Fruit fly (Drosophila melanogaster) whole organism, larva: Measurements from ENCODE around the gene CG13012.

Source experiments
- noc ChIP-seq: fragments of 200-800 bp; sonication (Bioruptor generic); optimal IDR thresholded peaks from 3 replicates; lab custom pipeline; 2019; ENCODE audit warnings: missing biosample characterization, mild to moderate bottlenecking, missing genetic modification characterization, moderate library complexity

Gene CG13012

DNA sequence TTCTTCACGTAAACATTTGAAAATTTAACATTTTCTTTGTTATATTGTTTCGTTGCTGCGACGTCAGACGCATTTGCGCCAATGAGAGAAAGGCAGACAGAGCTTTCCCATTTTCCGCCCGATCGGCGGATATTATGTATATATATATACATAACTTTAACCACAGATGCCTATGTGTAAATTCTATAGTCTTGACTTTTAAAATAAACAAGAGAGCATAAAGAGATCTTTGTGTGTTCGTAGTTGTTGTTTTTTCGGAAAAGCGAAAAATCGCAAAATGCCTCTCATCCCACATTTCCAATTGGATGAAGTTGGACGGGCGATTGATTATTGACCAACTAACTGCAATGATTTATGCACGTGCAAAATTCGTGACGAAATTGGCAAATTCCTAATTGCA lies at the start of gene CG13012:
Gene CG13012, minus strand, starts transcription at position 101 of the 400 bp plus-strand sequence.
- TF ChIP-seq noc, result no peak

DNA sequence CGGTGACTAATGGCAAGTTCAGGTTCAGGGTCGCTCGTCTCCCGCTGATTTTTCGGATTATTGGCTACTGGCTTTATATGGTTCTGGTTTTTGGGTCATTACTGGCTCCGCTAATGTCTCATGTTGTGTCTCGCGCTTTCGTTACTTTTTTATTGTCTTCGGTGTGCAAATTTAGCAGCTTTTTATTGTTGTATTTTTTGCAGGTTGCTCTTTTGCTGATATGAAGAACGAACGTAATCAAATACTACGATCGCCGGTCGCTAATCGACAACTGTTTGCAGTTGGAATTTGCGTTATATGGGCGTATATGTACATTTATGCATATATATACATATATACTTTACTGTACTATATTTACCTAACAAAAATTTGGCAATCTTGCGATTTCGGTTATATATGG lies 48.0 kb upstream of the CG13012 start:
- TF ChIP-seq noc, result no peak

DNA sequence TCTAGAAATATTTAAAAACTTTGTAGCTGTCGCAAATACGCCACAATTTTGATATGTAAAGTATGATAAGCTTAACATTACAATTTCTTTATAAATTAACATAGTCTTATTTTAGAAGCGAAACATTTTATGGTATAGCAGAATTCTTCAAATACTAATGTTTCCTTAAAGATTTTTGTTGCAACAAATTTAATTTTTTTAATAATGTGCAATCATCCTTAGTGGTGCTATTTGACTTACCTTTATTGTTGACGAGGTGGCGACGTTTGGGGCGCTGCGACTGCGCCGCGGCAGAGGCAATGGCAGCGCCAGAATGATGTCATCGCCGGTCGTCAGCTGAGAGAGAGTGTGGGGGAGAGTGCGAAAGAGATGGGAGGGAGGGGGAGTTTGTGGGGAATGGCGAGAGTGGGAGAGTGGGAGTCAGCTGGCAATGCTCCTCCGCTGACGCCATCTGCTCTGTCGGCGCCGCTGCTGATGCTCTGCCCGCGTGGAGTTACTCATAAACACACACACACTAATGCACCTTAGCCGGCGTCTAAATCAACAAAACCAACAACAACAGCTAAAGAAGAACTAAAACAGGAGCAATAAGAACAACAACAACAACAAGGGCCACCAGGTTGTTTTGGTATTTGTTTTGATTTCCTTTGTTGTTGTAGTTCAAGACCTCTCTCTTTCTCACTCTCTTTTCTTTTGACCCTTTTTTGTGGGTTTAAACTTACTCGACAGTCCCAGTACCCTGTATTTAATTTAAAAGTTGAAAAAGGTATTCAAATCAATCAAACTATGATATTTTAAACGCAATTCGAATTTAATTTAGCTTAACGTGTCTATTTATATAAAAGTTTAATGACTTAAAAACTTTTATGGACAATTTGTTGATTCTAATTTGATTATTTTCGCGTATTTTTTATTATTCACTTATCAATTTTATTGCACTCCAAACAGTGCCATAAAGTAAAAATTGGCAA lies 46.9 kb upstream of the CG13012 start:
- peak; percentile 88 for TF ChIP-seq noc

DNA sequence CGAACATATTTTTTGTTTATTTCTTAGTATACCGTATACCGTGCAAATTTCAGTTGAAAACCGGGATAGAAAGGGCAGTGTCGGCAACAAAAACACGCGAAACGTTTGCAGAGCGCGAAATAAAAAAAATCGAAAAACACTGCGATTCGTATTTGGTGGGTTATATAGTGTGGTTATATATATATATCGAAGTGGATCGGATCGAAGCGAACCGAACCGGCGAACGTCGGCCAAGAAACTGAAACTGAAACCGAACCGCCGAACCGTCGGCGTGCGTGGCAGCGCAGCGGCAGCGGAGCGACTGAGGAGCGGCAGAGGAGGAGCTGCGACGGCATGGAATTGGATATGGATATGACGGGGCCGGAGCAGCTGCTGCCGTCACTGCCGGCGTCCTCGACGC lies 44.6 kb upstream of the CG13012 start, which contains the start of the genes CG32572 and CG34325:
Gene CG32572, plus strand, starts transcription at position 16 of the 400 bp plus-strand sequence.
Gene CG34325, minus strand, starts transcription at position 244 of the 400 bp plus-strand sequence.
- no peak for TF ChIP-seq noc

DNA sequence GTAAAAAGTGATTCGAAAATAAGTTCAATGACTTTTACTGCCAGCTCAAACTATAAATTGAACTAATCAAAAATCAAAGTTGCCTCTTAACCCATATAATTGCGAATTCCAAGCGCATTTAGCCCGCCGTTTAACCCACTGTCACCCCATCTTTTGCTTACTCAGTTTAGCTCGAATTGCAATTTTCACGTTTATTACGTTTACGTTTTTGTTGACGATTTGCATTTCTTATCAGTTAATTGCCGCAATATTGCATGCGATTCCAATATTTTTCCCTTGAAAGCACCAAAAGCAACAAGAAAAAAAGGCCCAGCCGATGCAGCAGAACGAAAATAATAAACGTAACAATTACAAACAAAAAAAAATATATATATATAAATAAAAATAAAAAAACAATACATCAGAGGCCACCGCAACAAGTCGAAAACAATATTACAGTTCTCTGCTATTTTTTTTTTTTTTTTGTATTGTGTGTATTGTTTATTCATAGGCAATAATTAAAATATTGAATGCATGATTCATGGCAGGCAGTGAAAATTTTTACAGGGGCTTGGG lies 41.7 kb upstream of the CG13012 start:
- TF ChIP-seq noc, result no peak

DNA sequence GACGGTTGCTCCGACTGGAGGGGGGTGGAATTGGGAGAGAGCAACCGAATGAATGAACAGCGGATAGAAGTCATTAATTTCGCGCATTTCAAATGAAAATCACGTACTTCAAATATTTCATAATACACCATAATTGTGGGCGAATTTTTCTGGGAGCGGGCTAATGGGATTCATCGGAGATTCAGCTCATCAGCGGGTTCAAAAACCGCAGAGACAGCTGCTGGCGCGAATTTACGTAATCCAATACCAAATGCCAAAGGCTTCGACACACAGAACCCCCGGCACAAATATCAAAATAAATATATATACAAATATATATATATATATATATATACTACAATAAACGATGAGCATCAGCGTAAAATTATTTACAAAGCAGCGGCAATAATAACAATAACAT lies 40.1 kb upstream of the CG13012 start:
- TF ChIP-seq noc, result no peak

DNA sequence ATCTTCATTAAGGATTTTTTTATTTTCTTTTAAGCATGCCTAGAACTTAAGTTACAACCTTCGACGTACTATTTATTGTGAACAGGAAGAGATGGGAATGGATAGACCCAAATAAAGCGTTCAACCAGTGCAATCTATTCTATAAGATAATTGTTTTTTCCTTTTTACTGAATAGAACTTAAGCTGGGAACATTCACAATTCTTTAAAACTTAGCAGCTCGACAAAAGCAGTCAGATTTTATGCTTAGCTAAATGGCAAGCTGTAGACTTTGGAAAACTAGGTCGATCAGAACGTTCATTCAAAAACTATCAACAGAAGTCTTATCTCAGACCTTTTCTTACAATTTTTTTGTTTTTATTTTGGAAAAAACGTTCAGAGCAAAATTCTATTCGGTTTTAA lies 34.5 kb upstream of the CG13012 start, which contains the start of gene CG13008:
Gene CG13008, plus strand, starts transcription at position 301 of the 400 bp plus-strand sequence.
- no peak for TF ChIP-seq noc

DNA sequence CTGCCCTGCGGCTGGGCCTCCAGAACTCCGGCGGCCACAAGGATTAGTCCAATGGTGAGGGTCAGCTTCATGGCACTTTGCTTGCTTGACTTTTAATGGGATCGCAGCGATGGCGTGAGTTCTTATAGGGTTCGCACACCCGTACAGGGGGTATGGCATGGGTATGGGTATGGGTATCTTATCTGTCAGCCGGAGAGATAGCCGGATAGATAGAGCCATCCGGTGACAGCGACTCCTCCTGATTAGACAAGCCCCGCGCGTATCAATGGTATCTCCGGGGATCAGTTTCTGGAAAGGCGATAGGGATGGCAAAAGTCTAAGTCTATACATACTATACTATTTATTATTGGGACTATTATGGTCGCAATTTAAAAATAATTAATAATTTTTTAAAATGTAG lies 30.2 kb upstream of the CG13012 start, which contains the start of gene CG9672:
Gene CG9672, minus strand, starts transcription at position 101 of the 400 bp plus-strand sequence.
- no peak for TF ChIP-seq noc

DNA sequence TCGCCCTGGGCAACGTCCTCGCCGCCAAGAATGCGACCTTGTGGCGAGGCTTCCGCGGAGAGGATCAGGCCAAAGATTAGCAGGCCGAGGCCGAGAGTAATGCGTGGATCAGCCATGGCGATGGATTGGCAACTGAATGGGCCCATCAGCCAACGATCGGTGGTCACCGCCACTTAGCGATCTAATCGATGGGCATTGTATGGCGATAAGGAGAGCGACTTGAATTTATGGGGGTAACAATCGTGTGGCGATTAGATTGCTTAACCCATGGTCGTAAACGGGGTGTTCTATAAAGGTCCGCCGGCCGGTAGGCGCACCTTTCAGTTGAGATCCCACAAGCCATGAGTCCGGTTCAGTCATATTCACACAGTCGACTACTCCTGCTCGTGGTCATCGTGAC lies 27.2 kb upstream of the CG13012 start, which contains the start of the genes CG9673 and CG4653:
Gene CG9673, minus strand, starts transcription at position 138 of the 400 bp plus-strand sequence.
Gene CG4653, plus strand, starts transcription at position 335 of the 400 bp plus-strand sequence.
- TF ChIP-seq noc, result peak; percentile 7

DNA sequence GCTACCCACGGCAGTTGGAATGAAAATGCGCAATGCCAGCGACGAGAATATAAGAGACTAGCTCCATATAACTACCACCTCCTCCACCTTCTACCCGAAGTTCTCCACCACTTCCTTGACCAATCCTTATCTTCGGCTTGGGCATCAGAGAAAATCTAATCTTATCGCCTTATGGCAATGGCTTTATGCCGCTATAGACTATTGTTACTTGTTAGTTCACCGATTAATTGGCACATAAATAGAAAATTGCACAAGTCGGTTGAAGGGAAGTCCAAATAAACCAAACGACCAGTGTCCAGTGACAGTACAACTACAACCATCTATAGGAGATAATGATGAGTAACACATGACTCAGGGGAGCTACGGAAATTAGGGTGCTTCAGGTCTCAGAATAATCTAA lies 25.4 kb upstream of the CG13012 start, which contains the start of gene sphe:
Gene sphe, minus strand, starts transcription at position 32 of the 400 bp plus-strand sequence.
- TF ChIP-seq noc, result peak; percentile 8

DNA sequence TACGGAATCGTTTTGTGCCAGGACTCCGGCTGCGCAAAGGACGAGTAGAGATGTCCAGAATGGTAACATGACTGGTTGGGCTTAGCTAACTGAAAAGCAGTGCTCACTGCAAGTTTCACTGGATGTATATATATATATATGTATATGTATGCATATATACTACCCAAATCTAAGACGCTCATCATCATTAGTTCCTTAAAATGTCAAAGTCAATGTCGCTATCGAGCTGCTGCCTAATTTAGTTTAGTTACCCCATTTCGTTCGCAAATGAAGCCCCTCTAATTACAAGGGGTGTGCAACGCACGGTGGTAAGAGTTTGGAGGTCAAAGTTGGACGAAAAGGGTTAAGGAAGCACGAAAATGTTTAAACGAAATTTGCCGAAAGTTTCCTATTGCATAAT lies 23.5 kb upstream of the CG13012 start, which contains the start of gene CG9676:
Gene CG9676, minus strand, starts transcription at position 101 of the 400 bp plus-strand sequence.
- no peak for TF ChIP-seq noc

DNA sequence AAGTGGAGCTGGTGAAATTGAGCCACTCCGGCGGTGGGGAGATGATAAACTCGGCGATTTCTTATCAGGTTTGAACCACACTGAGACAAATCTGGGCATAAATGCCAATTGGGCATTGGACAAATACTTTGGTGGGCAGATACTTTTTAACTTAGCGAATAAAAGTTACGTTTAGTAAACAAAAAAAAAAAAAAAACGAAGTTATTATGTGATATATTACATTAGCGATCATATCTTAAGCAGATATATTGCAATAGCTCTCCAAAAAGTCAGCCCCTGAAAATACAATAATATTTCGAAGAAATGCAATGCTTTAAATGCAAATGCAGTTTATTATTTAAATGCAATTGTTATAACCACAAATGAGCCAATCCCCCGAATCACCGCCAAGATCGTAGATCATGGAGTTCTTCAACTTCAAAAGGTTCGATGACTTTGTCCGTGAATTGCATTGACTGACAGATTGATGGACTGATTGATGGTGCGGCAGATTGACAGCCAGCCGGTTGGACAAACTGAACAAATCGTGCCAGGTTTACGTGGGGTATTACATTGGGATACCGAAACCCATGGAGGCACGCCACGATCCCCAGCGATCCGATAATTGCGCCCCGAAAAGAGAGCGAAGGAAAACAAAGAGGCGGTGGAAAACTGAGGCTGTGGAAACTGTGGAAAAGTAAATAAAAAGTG lies 21.5 kb upstream of the CG13012 start:
- TF ChIP-seq noc, result no peak

DNA sequence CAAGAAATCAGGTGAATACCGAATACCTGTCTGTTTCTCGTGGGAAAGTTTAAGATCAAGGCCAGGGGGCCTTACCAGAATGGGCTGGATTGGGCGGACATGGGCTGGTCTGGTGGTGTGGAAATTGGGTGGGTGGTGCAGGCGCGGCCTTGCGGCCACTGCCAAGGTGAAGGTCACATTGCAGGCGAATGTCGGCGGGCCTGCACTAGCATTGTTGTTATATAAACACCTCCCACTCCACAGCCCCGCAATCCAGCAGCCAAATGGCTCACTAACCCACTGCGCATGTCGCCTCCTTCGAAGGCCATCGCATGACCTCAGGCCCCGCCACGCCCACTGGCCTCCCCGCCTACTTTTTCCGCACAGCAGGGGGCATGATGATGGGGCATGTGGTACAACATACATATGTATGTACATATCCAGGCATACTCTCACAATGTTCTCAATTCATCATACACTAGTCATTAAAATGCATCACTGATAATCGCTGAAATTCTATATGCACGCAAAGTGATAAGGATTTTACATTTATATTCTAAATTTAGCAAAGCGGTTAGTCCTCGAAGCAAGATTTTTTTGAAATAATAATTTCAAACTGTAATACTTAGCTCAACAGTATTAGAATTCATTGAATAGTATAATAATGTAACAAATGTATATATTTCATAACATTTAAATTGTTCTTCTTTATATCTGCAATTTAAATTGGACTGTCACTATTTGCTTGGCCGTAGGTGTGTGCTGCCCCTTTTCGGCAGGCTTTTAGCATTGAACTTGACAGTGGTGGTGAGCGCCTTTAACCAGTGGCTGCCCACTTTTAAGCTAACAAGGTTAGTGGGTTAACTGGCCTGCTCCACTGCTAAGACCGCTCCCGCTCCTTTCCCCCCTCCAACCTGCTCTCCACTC lies 20.3 kb upstream of the CG13012 start:
- TF ChIP-seq noc, result no peak

DNA sequence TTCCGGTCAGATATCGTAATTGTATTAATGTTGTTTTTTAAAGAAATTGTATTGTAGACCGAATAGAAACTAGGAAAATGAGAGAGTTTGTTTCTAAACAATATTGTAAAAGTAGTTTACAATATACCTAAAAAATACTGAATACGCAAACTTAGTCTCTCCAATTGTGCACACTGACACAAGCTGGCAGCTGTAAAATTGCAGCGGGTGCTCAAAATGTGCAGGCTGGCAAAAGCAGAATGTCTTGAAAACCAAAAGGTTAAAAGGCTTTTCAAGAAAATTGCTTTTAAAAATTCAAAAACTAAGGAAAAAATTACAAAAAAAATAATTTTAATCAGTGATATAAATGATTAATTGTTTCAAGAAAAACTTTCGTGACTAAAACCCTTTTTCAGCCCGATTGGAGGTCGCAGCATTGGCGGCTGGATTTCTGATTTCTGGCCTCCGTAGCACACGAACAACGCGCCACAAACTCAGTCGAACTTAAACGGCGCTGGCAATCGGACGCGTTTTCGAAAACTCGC lies 19.2 kb upstream of the CG13012 start, which contains the start of gene CG4678:
Gene CG4678, plus strand, starts transcription at position 474 of the 524 bp plus-strand sequence.
- TF ChIP-seq noc, result no peak

DNA sequence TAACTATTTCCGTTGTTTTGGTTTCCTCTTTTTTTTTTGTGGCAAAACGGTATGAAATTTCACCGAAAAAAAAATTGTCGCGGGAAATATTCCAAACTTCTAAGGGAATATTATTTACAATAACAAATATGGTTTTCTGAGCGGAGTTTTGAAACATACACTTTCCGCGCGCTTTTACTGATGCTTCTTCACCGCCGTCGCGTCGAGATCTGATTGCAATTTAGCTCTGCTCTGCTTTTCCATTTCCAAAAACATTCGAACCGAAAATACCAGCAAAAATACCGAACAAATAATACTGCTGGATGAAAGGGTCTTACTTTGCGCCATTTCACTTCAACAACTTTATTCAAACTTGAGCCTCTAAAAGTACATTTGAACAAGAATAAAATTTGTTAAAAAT lies 18.4 kb upstream of the CG13012 start, which contains the start of gene Septin4:
Gene Septin4, minus strand, starts transcription at position 215 of the 400 bp plus-strand sequence.
- no peak for TF ChIP-seq noc
